Worm (Caenorhabditis elegans): ENCODE data around the gene dhs-23.

Gene dhs-23

ce11 chrV:15341404-15341803 lies 39.6 kb upstream of the dhs-23 start, which contains the start of gene clec-229 (continued):
- TF ChIP-seq B0261.1 (tag; optimal IDR thresholded peaks at IDR 0.05) (no peak), unc-62 (GFP tag; optimal IDR thresholded peaks at IDR 0.05) (no peak), ekl-4 (GFP tag; IDR thresholded peaks at IDR 0.05) (no peak), lsl-1 (GFP tag; optimal IDR thresholded peaks at IDR 0.05) (no peak)

ce11 chrV:15344481-15344880 lies 36.5 kb upstream of the dhs-23 start, which contains the start of gene wrt-8:
TSS of gene wrt-8 (minus strand) at chrV:15344581.
- TF ChIP-seq B0019.2 (GFP tag; conservative IDR thresholded peaks at IDR 0.05) (no peak), nhr-120 (GFP tag; IDR thresholded peaks at IDR 0.05) (0 out of 2 replicates have a peak, but pooled peaks have one; percentile 11)

ce11 chrV:15347292-15347691 lies 33.7 kb upstream of the dhs-23 start, which contains the start of gene C29F3.3:
TSS of gene C29F3.3 (minus strand) at chrV:15347392.
- TF ChIP-seq sdz-38 (tag; optimal IDR thresholded peaks at IDR 0.05) (no peak), atf-7 (tag; optimal IDR thresholded peaks at IDR 0.05) (no peak), repo-1 (tag; optimal IDR thresholded peaks at IDR 0.05) (no peak), ceh-27 (GFP tag; optimal IDR thresholded peaks at IDR 0.05) (no peak), ceh-100 (GFP tag; IDR thresholded peaks at IDR 0.05) (no peak), hlh-26 (GFP tag; conservative IDR thresholded peaks at IDR 0.05) (no peak), pha-4 (tag; optimal IDR thresholded peaks at IDR 0.05) (no peak), bed-1 (GFP tag; IDR thresholded peaks at IDR 0.05) (no peak)

ce11 chrV:15349044-15349443 lies 32.0 kb upstream of the dhs-23 start, which contains the start of gene clec-230:
TSS of gene clec-230 (minus strand) at chrV:15349144.
- no peak for TF ChIP-seq sptf-2 (GFP tag; optimal IDR thresholded peaks at IDR 0.05)
- TF ChIP-seq ekl-4 (GFP tag; IDR thresholded peaks at IDR 0.05) = no peak
- TF ChIP-seq lin-26 (GFP tag; IDR thresholded peaks at IDR 0.05) = no peak
- TF ChIP-seq atf-7 (tag; optimal IDR thresholded peaks at IDR 0.05) = no peak
- TF ChIP-seq gei-17 (GFP tag; optimal IDR thresholded peaks at IDR 0.05) = no peak
- TF ChIP-seq F33H1.4 (GFP tag; IDR thresholded peaks at IDR 0.05) = no peak
- TF ChIP-seq snpc-4 (GFP tag; optimal IDR thresholded peaks at IDR 0.05) = no peak
- TF ChIP-seq snpc-4 (tag; optimal IDR thresholded peaks at IDR 0.05) = no peak
- no peak for TF ChIP-seq lin-54 (GFP tag; optimal IDR thresholded peaks at IDR 0.05)
- TF ChIP-seq B0035.1 (tag; optimal IDR thresholded peaks at IDR 0.05) = no peak
- TF ChIP-seq madf-8 (GFP tag; conservative IDR thresholded peaks at IDR 0.05) = no peak
- no peak for TF ChIP-seq lsl-1 (GFP tag; optimal IDR thresholded peaks at IDR 0.05)
- TF ChIP-seq akir-1 (GFP tag; optimal IDR thresholded peaks at IDR 0.05) = no peak
- no peak for TF ChIP-seq ceh-79 (tag; optimal IDR thresholded peaks at IDR 0.05)
- no peak for TF ChIP-seq F57C9.4 (tag; optimal IDR thresholded peaks at IDR 0.05)
- no peak for TF ChIP-seq bed-2 (GFP tag; IDR thresholded peaks at IDR 0.05)
- no peak for TF ChIP-seq ceh-27 (GFP tag; optimal IDR thresholded peaks at IDR 0.05)
- no peak for TF ChIP-seq F52B5.7 (tag; optimal IDR thresholded peaks at IDR 0.05)

- TF ChIP-seq egl-18 (GFP tag; IDR thresholded peaks at IDR 0.05) (no peak), aptf-3 (GFP tag; IDR thresholded peaks at IDR 0.05) (no peak), Y79H2A.3 (GFP tag; conservative IDR thresholded peaks at IDR 0.05) (no peak), tbp1 (GFP tag; optimal IDR thresholded peaks at IDR 0.05) (no peak), pbrm-1 (GFP tag; IDR thresholded peaks at IDR 0.05) (no peak), C06A6.2 (GFP tag; conservative IDR thresholded peaks at IDR 0.05) (no peak), dpff-1 (tag; optimal IDR thresholded peaks at IDR 0.05) (no peak), T07F8.4 (tag; optimal IDR thresholded peaks at IDR 0.05) (no peak), rec-8 (tag; optimal IDR thresholded peaks at IDR 0.05) (no peak), B0261.1 (tag; optimal IDR thresholded peaks at IDR 0.05) (no peak), ZK185.1 (tag; optimal IDR thresholded peaks at IDR 0.05; ENCODE audit: poor library complexity, severe bottlenecking) (no peak)
Observed at ce11 chrV:15350615-15351014, 30.4 kb upstream of the dhs-23 start, which contains the start of gene clec-231. TSS of gene clec-231 (minus strand) at chrV:15350715.
